Worm (Caenorhabditis elegans) whole organism, mixed stage, embryonic: ENCODE results near the gene htp-2.

Experiments
- nhr-28 ChIP-seq: fragments of 150-350 bp; optimal IDR thresholded peaks from 2 replicates; lab custom pipeline; 2014; ENCODE audit warnings: missing biosample characterization, missing genetic modification characterization
- unc-120 ChIP-seq: sonication (generic microtip); optimal IDR thresholded peaks from 2 replicates; lab custom pipeline; 2017; ENCODE audit warnings: missing genetic modification characterization, missing compliant biosample characterization; ENCODE audit not compliant: poor library complexity, severe bottlenecking

DNA sequence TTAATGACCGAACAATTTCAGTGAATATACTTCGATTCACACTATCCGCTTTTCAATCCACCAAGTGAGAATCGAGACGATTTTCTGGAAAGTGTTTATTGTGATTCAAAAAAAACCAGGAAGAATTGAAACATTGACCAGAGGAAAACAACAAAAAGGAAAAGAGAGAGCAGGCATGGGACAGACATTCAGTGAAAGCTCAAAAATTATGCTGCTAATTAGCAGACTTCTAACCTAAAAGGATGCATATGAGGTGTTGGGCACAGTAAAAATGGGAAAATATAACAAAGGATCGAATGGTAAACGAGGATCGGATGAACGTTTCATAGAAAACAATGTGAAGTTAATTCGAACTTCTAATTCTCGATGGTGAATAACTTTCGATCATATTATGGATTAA is 1.7 kb upstream of the htp-2 start:
- TF ChIP-seq unc-120 (tag; lab: Kevin White, UChicago) = no peak
- no peak for TF ChIP-seq nhr-28 (tag; lab: Kevin White, UChicago)
